Fruit fly (Drosophila melanogaster): ENCODE measurements around the gene pnt.

Gene pnt

dm6 chr3R:23356920-23357386 lies 11.0 kb upstream of the pnt start (continued):
- peak; percentile 27 for TF ChIP-seq Eip75B (GFP tag; optimal IDR thresholded peaks at IDR 0.05)
- TF ChIP-seq Eip93F (GFP tag; optimal IDR thresholded peaks at IDR 0.05), result no peak
- TF ChIP-seq Sox102F (GFP tag; optimal IDR thresholded peaks at IDR 0.05), result no peak
- TF ChIP-seq Hr39 (GFP tag; optimal IDR thresholded peaks at IDR 0.05), result peak; percentile 42
- TF ChIP-seq CG6808 (GFP tag; optimal IDR thresholded peaks at IDR 0.05), result peak; percentile 43
- TF ChIP-seq CG6854 (GFP tag; optimal IDR thresholded peaks at IDR 0.05), result no peak
- TF ChIP-seq vri (GFP tag; optimal IDR thresholded peaks at IDR 0.05), result peak; percentile 52
- TF ChIP-seq Gug (GFP tag; IDR thresholded peaks at IDR 0.05), result peak; percentile 48; the same call in 1 of the 2 replicates
- no peak for TF ChIP-seq CG1621 (tag; optimal IDR thresholded peaks at IDR 0.05)
- peak; percentile 23 for TF ChIP-seq CG16779 (tag; optimal IDR thresholded peaks at IDR 0.05)
- TF ChIP-seq dsx (GFP tag; optimal IDR thresholded peaks at IDR 0.05; ENCODE audit: poor library complexity, severe bottlenecking), result peak; percentile 84
- peak; percentile 46 for TF ChIP-seq spab (GFP tag; optimal IDR thresholded peaks at IDR 0.05)
- TF ChIP-seq CG9139 (GFP tag; optimal IDR thresholded peaks at IDR 0.05), result peak; percentile 50
- TF ChIP-seq salr (GFP tag; optimal IDR thresholded peaks at IDR 0.05), result peak; percentile 29 to 78
- no peak for TF ChIP-seq Hr38 (GFP tag; optimal IDR thresholded peaks at IDR 0.05)
- peak; percentile 66 for TF ChIP-seq Hr4 (GFP tag; optimal IDR thresholded peaks at IDR 0.05)
- TF ChIP-seq CG32006 (GFP tag; optimal IDR thresholded peaks at IDR 0.05), result peak; percentile 91
- TF ChIP-seq CG11902 (GFP tag; optimal IDR thresholded peaks at IDR 0.05), result peak; percentile 59
- peak; percentile 57 for TF ChIP-seq Sox15 (GFP tag; optimal IDR thresholded peaks at IDR 0.05)
- peak; percentile 66 for TF ChIP-seq Met (GFP tag; optimal IDR thresholded peaks at IDR 0.05)
- peak; percentile 91 for TF ChIP-seq CG8119 (GFP tag; IDR thresholded peaks at IDR 0.05)
- peak; percentile 48 for TF ChIP-seq lz (GFP tag; optimal IDR thresholded peaks at IDR 0.05)
- peak; percentile 83 for TF ChIP-seq OdsH (GFP tag; optimal IDR thresholded peaks at IDR 0.05)
- TF ChIP-seq CG4318 (GFP tag; optimal IDR thresholded peaks at IDR 0.05), result peak; percentile 70
- TF ChIP-seq CG3032 (tag; optimal IDR thresholded peaks at IDR 0.05), result peak; percentile 80
- peak; percentile 65 for TF ChIP-seq Lpt (GFP tag; optimal IDR thresholded peaks at IDR 0.05)
- peak; percentile 68 for TF ChIP-seq net (GFP tag; optimal IDR thresholded peaks at IDR 0.05)
- TF ChIP-seq CG6792 (GFP tag; optimal IDR thresholded peaks at IDR 0.05), result peak; percentile 67
- TF ChIP-seq cyc (GFP tag; optimal IDR thresholded peaks at IDR 0.05), result peak; percentile 22
- peak; percentile 86 for TF ChIP-seq eg (GFP tag; IDR thresholded peaks at IDR 0.05)
- TF ChIP-seq CG6163 (GFP tag; IDR thresholded peaks at IDR 0.05), result peak; percentile 71
- peak; percentile 64 for TF ChIP-seq CG11762 (GFP tag; optimal IDR thresholded peaks at IDR 0.05; ENCODE audit: insufficient read depth)
- peak; percentile 55 for TF ChIP-seq pdm3 (GFP tag; optimal IDR thresholded peaks at IDR 0.05)
- peak; percentile 32 for TF ChIP-seq Sox14 (GFP tag; optimal IDR thresholded peaks at IDR 0.05)
- TF ChIP-seq fkh (GFP tag; optimal IDR thresholded peaks at IDR 0.05), result peak; percentile 34
- no peak for TF ChIP-seq CG6276 (GFP tag; optimal IDR thresholded peaks at IDR 0.05)

- no peak for TF ChIP-seq spab (GFP tag; optimal IDR thresholded peaks at IDR 0.05)
- no peak for TF ChIP-seq fd59A (GFP tag; optimal IDR thresholded peaks at IDR 0.05)
- no peak for TF ChIP-seq CG4318 (GFP tag; optimal IDR thresholded peaks at IDR 0.05)
- TF ChIP-seq topi (GFP tag; optimal IDR thresholded peaks at IDR 0.05), result peak; percentile 53
- peak; percentile 47 for TF ChIP-seq Lpt (GFP tag; optimal IDR thresholded peaks at IDR 0.05)
- peak; percentile 3 for TF ChIP-seq Ets96B (tag; optimal IDR thresholded peaks at IDR 0.05)
- TF ChIP-seq CG1621 (tag; optimal IDR thresholded peaks at IDR 0.05), result no peak
- TF ChIP-seq Blimp-1 (GFP tag; optimal IDR thresholded peaks at IDR 0.05), result no peak
- TF ChIP-seq Sox102F (GFP tag; optimal IDR thresholded peaks at IDR 0.05), result no peak
- TF ChIP-seq Sox15 (GFP tag; optimal IDR thresholded peaks at IDR 0.05), result peak; percentile 7
- peak; percentile 49 for TF ChIP-seq CG31627 (GFP tag; optimal IDR thresholded peaks at IDR 0.05)
- peak; percentile 46 for TF ChIP-seq Met (GFP tag; optimal IDR thresholded peaks at IDR 0.05)
- TF ChIP-seq CG6163 (GFP tag; IDR thresholded peaks at IDR 0.05), result peak; percentile 54; the same call in 2 of the 3 replicates
- TF ChIP-seq CG15336 (GFP tag; IDR thresholded peaks at IDR 0.05), result peak; percentile 58
- peak; percentile 57 for TF ChIP-seq achi (GFP tag; optimal IDR thresholded peaks at IDR 0.05)
- TF ChIP-seq eg (GFP tag; IDR thresholded peaks at IDR 0.05), result peak; percentile 65; the same call in 2 of the 3 replicates
- peak; percentile 45 for TF ChIP-seq CG11762 (GFP tag; optimal IDR thresholded peaks at IDR 0.05; ENCODE audit: insufficient read depth)
- peak; percentile 36 for TF ChIP-seq acj6 (GFP tag; optimal IDR thresholded peaks at IDR 0.05)
- TF ChIP-seq fd85E (GFP tag; optimal IDR thresholded peaks at IDR 0.05), result no peak
- TF ChIP-seq Hr39 (GFP tag; optimal IDR thresholded peaks at IDR 0.05), result peak; percentile 43
- peak; percentile 39 for TF ChIP-seq CG6792 (GFP tag; optimal IDR thresholded peaks at IDR 0.05)
- peak; percentile 42 for TF ChIP-seq dsx (GFP tag; optimal IDR thresholded peaks at IDR 0.05; ENCODE audit: poor library complexity, severe bottlenecking)
- TF ChIP-seq fkh (GFP tag; optimal IDR thresholded peaks at IDR 0.05), result peak; percentile 4
- peak in 1 of 2 experiments; percentile 38 for TF ChIP-seq salr (GFP tag; optimal IDR thresholded peaks at IDR 0.05)
- no peak for TF ChIP-seq CG8319 (GFP tag; optimal IDR thresholded peaks at IDR 0.05)
- no peak for TF ChIP-seq CG16779 (tag; optimal IDR thresholded peaks at IDR 0.05)
Observed at dm6 chr3R:23355829-23356738, 10.1 kb upstream of the pnt start, which contains the start of the genes ATPsynCF6 and Sec13. Gene ATPsynCF6, minus strand, starts transcription at chr3R:23356064. Gene Sec13, plus strand, starts transcription at chr3R:23356278.

All from whole organism, prepupa.